Worm (Caenorhabditis elegans) whole organism, L4/young adult: Measurements from ENCODE around the gene ZK563.7.

Source experiments
- W03F9.2 ChIP-seq: fragments of 150-350 bp; optimal IDR thresholded peaks from 2 replicates; lab custom pipeline; 2014; ENCODE audit warnings: missing biosample characterization, missing genetic modification characterization
- him-1 ChIP-seq: sonication (generic microtip); optimal IDR thresholded peaks from 2 replicates; lab custom pipeline; 2016; ENCODE audit warnings: missing genotype, missing genetic modification reagents, missing genetic modification characterization, missing compliant biosample characterization

DNA sequence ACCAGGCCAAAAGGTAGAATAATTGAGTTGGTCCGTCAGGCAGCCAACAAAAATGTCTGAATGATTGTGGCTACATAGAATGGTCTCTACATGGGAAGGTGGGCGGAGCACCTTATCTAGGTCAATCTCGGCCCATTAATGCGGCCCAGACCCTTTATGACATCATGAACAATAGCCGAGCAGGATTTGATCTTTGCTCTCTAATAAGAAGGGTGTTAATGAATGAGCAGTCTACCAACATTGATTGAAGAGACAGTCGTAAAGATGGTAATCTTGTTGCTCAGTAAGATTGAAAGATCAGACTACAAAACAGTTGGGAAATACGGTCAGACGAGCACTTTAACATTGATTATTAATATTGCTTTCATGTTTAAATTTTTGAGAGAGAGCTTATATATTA lies 20.1 kb downstream of the ZK563.7 start:
- TF ChIP-seq W03F9.2 (tag; lab: Kevin White, UChicago) (no peak), him-1 (tag; lab: Kevin White, UChicago) (no peak)
